Worm (Caenorhabditis elegans) whole organism, L2 larva: Measurements from ENCODE around the gene srg-40.

Source experiments
- ceh-82 ChIP-seq: fragments of 150-350 bp; optimal IDR thresholded peaks from 2 replicates; lab custom pipeline; 2014; ENCODE audit warnings: missing biosample characterization, missing genetic modification characterization
- ztf-4 ChIP-seq: fragments of 150-350 bp; optimal IDR thresholded peaks from 2 replicates; lab custom pipeline; 2014; ENCODE audit warnings: missing biosample characterization, missing genetic modification characterization

ce11 chrV:11127197-11127596, 37.2 kb downstream of the srg-40 start, which contains the start of gene jmjd-5:
- no peak for TF ChIP-seq ztf-4 (tag; lab: Kevin White, UChicago)
- no peak for TF ChIP-seq ceh-82 (tag; lab: Kevin White, UChicago)
